Fruit fly (Drosophila melanogaster) whole organism, embryonic: ENCODE results near the gene CG32026.
A peak's percentile ranks its signal among the peaks of the same experiment; 100 is the strongest.

Experiments
- CG10147 ChIP-seq: fragments of 200-800 bp; sonication (Bioruptor generic); optimal IDR thresholded peaks from 2 replicates; lab custom pipeline; 2019; ENCODE audit warnings: missing biosample characterization, mild to moderate bottlenecking, missing genetic modification characterization, moderate library complexity
- CG12744 ChIP-seq: fragments of 200-800 bp; sonication (Bioruptor generic); optimal IDR thresholded peaks from 2 replicates; lab custom pipeline; 2016; ENCODE audit warnings: missing biosample characterization, missing genetic modification characterization
- CG12769 ChIP-seq: fragments of 200-800 bp; sonication (Bioruptor generic); optimal IDR thresholded peaks from 2 replicates; lab custom pipeline; 2019; ENCODE audit warnings: missing biosample characterization, mild to moderate bottlenecking, missing genetic modification characterization, moderate library complexity
- CG13296 ChIP-seq: fragments of 200-800 bp; sonication (Bioruptor generic); optimal IDR thresholded peaks from 3 replicates; lab custom pipeline; 2018; ENCODE audit warnings: missing biosample characterization, mild to moderate bottlenecking, missing genetic modification characterization
- CG15479 ChIP-seq: fragments of 200-800 bp; sonication (Bioruptor generic); optimal IDR thresholded peaks from 3 replicates; lab custom pipeline; 2019; ENCODE audit warnings: missing biosample characterization, mild to moderate bottlenecking, missing genetic modification characterization, moderate library complexity
- CG17568 ChIP-seq: fragments of 200-800 bp; sonication (Bioruptor generic); optimal IDR thresholded peaks from 2 replicates; lab custom pipeline; 2018; ENCODE audit warnings: missing biosample characterization, mild to moderate bottlenecking, missing genetic modification characterization, moderate library complexity
- CG17912 ChIP-seq: fragments of 200-800 bp; sonication (Bioruptor generic); optimal IDR thresholded peaks from 2 replicates; lab custom pipeline; 2018; ENCODE audit warnings: missing biosample characterization, mild to moderate bottlenecking, missing genetic modification characterization
- CG18262 ChIP-seq: fragments of 200-800 bp; optimal IDR thresholded peaks from 3 replicates; lab custom pipeline; 2019; ENCODE audit warnings: missing biosample characterization, mild to moderate bottlenecking, missing genetic modification characterization, moderate library complexity
- CG1832 ChIP-seq: fragments of 200-800 bp; sonication (Bioruptor generic); optimal IDR thresholded peaks from 2 replicates; lab custom pipeline; 2017; ENCODE audit warnings: missing biosample characterization, mild to moderate bottlenecking, missing genetic modification characterization, inconsistent platforms
- CG18599 ChIP-seq: fragments of 200-800 bp; sonication (Bioruptor generic); optimal IDR thresholded peaks from 3 replicates; lab custom pipeline; 2017; ENCODE audit warnings: missing biosample characterization, missing genetic modification characterization, mild to moderate bottlenecking, moderate library complexity, missing genetic modification reagents
- CG2120 ChIP-seq: fragments of 200-800 bp; sonication (Bioruptor generic); optimal IDR thresholded peaks from 3 replicates; lab custom pipeline; 2016; ENCODE audit warnings: missing biosample characterization, missing genetic modification characterization
- CG32532 ChIP-seq: fragments of 200-800 bp; sonication (Bioruptor generic); IDR thresholded peaks from 2 replicates; pipeline ENCODE4 v1.3.6; 2022; ENCODE audit warnings: missing biosample characterization, missing genetic modification characterization
- CG32772 ChIP-seq: fragments of 200-800 bp; sonication (Bioruptor generic); IDR thresholded peaks from 2 replicates; pipeline ENCODE4 v1.3.6; 2022; ENCODE audit warnings: missing biosample characterization, missing genetic modification characterization
- CG3407 ChIP-seq: fragments of 200-800 bp; sonication (Bioruptor generic); optimal IDR thresholded peaks from 2 replicates; lab custom pipeline; 2018; ENCODE audit warnings: missing biosample characterization, mild to moderate bottlenecking, missing genetic modification characterization
- CG42726 ChIP-seq: fragments of 200-800 bp; sonication (Bioruptor generic); IDR thresholded peaks from 2 replicates; pipeline ENCODE4 v1.3.6; 2022; ENCODE audit warnings: missing biosample characterization, missing genetic modification characterization; ENCODE audit not compliant: partially characterized antibody
- CG4820 ChIP-seq: fragments of 200-800 bp; sonication (Bioruptor generic); optimal IDR thresholded peaks from 3 replicates; lab custom pipeline; 2016; ENCODE audit warnings: missing biosample characterization, missing genetic modification characterization
- CG5953 ChIP-seq: fragments of 200-800 bp; sonication (Bioruptor generic); IDR thresholded peaks from 2 replicates; pipeline ENCODE4 v1.3.6; 2022; ENCODE audit warnings: missing biosample characterization, missing genetic modification characterization
- CG6765 ChIP-seq: fragments of 200-800 bp; sonication (Bioruptor generic); optimal IDR thresholded peaks from 3 replicates; lab custom pipeline; 2017; ENCODE audit warnings: missing biosample characterization, mild to moderate bottlenecking, missing genetic modification characterization
- CG6791 ChIP-seq: fragments of 200-800 bp; sonication (Bioruptor generic); IDR thresholded peaks from 3 replicates; pipeline ENCODE4 v1.3.6; 2022; ENCODE audit warnings: missing biosample characterization, missing genetic modification characterization; ENCODE audit not compliant: partially characterized antibody
- CG6813 ChIP-seq: fragments of 200-800 bp; sonication (Bioruptor generic); optimal IDR thresholded peaks from 2 replicates; lab custom pipeline; 2017; ENCODE audit warnings: missing biosample characterization, missing genetic modification characterization, mild to moderate bottlenecking, moderate library complexity, missing genetic modification reagents
- CG7987 ChIP-seq: fragments of 200-800 bp; sonication (Bioruptor generic); optimal IDR thresholded peaks from 2 replicates; lab custom pipeline; 2018; ENCODE audit warnings: missing biosample characterization, mild to moderate bottlenecking, missing genetic modification characterization, moderate library complexity
- CG8290 ChIP-seq, 3 experiments: fragments of 200-800 bp; sonication (Bioruptor generic); optimal IDR thresholded peaks; 2 replicates each; lab custom pipeline; 2016 to 2019; ENCODE audit warnings: missing biosample characterization in 3 of 3, missing genetic modification characterization in 3 of 3, mild to moderate bottlenecking in 2 of 3, moderate library complexity in 1 of 3
- CG9797 ChIP-seq: fragments of 200-800 bp; sonication (Bioruptor generic); optimal IDR thresholded peaks from 3 replicates; lab custom pipeline; 2018; ENCODE audit warnings: missing biosample characterization, mild to moderate bottlenecking, missing genetic modification characterization
- Camta ChIP-seq: fragments of 200-800 bp; sonication (Bioruptor generic); optimal IDR thresholded peaks from 2 replicates; lab custom pipeline; 2016; ENCODE audit warnings: missing biosample characterization, missing genetic modification characterization
- CoRest ChIP-seq: fragments of 200-800 bp; sonication (Bioruptor generic); optimal IDR thresholded peaks from 3 replicates; lab custom pipeline; 2018; ENCODE audit warnings: missing biosample characterization, mild to moderate bottlenecking, missing genetic modification characterization, moderate library complexity
- CrebB ChIP-seq: fragments of 200-800 bp; sonication (Bioruptor generic); optimal IDR thresholded peaks from 3 replicates; lab custom pipeline; 2018; ENCODE audit warnings: missing biosample characterization, mild to moderate bottlenecking, missing genetic modification characterization
- D19A ChIP-seq: fragments of 200-800 bp; optimal IDR thresholded peaks from 3 replicates; lab custom pipeline; 2019; ENCODE audit warnings: missing biosample characterization, mild to moderate bottlenecking, missing genetic modification characterization, moderate library complexity
- Dfd ChIP-seq, 2 experiments: fragments of >200 bp; optimal IDR thresholded peaks; 2 replicates each; lab custom pipeline; 2017; ENCODE audit warnings: missing biosample characterization in 2 of 2, missing genetic modification characterization in 2 of 2
- Dll ChIP-seq: fragments of 200-800 bp; sonication (Bioruptor generic); IDR thresholded peaks from 4 replicates; pipeline ENCODE4 v1.3.6; 2022; ENCODE audit warnings: missing biosample characterization, missing genetic modification characterization; ENCODE audit not compliant: partially characterized antibody
- Dref ChIP-seq: fragments of 200-800 bp; sonication (Bioruptor generic); IDR thresholded peaks from 2 replicates; pipeline ENCODE4 v1.3.6; 2022; ENCODE audit warnings: missing biosample characterization, missing genetic modification characterization
- E2f1 ChIP-seq: fragments of 200-800 bp; sonication (Bioruptor generic); IDR thresholded peaks from 2 replicates; pipeline ENCODE4 v1.3.6; 2022; ENCODE audit warnings: missing biosample characterization, missing genetic modification characterization
- Kr ChIP-seq: fragments of 200-800 bp; sonication (Bioruptor generic); optimal IDR thresholded peaks from 2 replicates; lab custom pipeline; 2017; ENCODE audit warnings: missing biosample characterization, mild to moderate bottlenecking, missing genetic modification characterization
- Neu2 ChIP-seq: fragments of 200-800 bp; sonication (Bioruptor generic); optimal IDR thresholded peaks from 3 replicates; lab custom pipeline; 2016; ENCODE audit warnings: missing biosample characterization, missing genetic modification characterization, borderline replicate concordance
- Trl ChIP-seq, 3 experiments: fragments of >200 bp in 2 of 3; fragments of 200-800 bp in 1 of 3; sonication (Bioruptor generic) in 1 of 3; optimal IDR thresholded peaks; 2 replicates in 1 of 3; 3 replicates in 2 of 3; lab custom pipeline; 2016 to 2017; ENCODE audit warnings: missing biosample characterization in 1 of 3, missing genetic modification characterization in 1 of 3
- Vsx1 ChIP-seq: fragments of 200-800 bp; sonication (Bioruptor generic); optimal IDR thresholded peaks from 2 replicates; lab custom pipeline; 2017; ENCODE audit warnings: missing biosample characterization, mild to moderate bottlenecking, missing genetic modification characterization, missing genetic modification reagents
- ara ChIP-seq: fragments of 200-800 bp; sonication (Bioruptor generic); IDR thresholded peaks from 2 replicates; pipeline ENCODE4 v1.3.6; 2022; ENCODE audit warnings: missing biosample characterization, missing genetic modification characterization
- ato ChIP-seq: fragments of 200-800 bp; sonication (Bioruptor generic); IDR thresholded peaks from 2 replicates; pipeline ENCODE4 v1.3.6; 2022; ENCODE audit warnings: missing biosample characterization, missing genetic modification characterization; ENCODE audit not compliant: partially characterized antibody
- az2 ChIP-seq: fragments of 200-800 bp; sonication (Bioruptor generic); optimal IDR thresholded peaks from 3 replicates; lab custom pipeline; 2016; ENCODE audit warnings: missing biosample characterization, missing genetic modification characterization
- bowl ChIP-seq: fragments of 200-800 bp; sonication (Bioruptor generic); IDR thresholded peaks from 2 replicates; pipeline ENCODE4 v1.3.6; 2022; ENCODE audit warnings: missing biosample characterization, missing genetic modification characterization
- ci ChIP-seq: fragments of 200-800 bp; sonication (Bioruptor generic); IDR thresholded peaks from 3 replicates; pipeline ENCODE4 v1.3.6; 2022; ENCODE audit warnings: missing biosample characterization, missing genetic modification characterization
- crc ChIP-seq: fragments of 200-800 bp; sonication (Bioruptor generic); optimal IDR thresholded peaks from 2 replicates; lab custom pipeline; 2016; ENCODE audit warnings: missing biosample characterization, missing genetic modification characterization
- da ChIP-seq: fragments of 200-800 bp; sonication (Bioruptor generic); optimal IDR thresholded peaks from 2 replicates; lab custom pipeline; 2016; ENCODE audit warnings: missing biosample characterization, missing genetic modification characterization
- gsb ChIP-seq: fragments of 200-800 bp; sonication (Bioruptor generic); IDR thresholded peaks from 2 replicates; pipeline ENCODE4 v1.3.6; 2022; ENCODE audit warnings: missing biosample characterization, missing genetic modification characterization
- mam ChIP-seq: fragments of 200-800 bp; sonication (Bioruptor generic); optimal IDR thresholded peaks from 3 replicates; lab custom pipeline; 2016; ENCODE audit warnings: missing biosample characterization, missing genetic modification characterization
- mld ChIP-seq: fragments of 200-800 bp; sonication (Bioruptor generic); IDR thresholded peaks from 3 replicates; pipeline ENCODE4 v1.3.6; 2022; ENCODE audit warnings: missing biosample characterization, missing genetic modification characterization; ENCODE audit not compliant: partially characterized antibody
- shn ChIP-seq: fragments of 200-800 bp; sonication (Bioruptor generic); optimal IDR thresholded peaks from 3 replicates; lab custom pipeline; 2016; ENCODE audit warnings: missing biosample characterization, missing genetic modification characterization
- sima ChIP-seq: fragments of 200-800 bp; sonication (Bioruptor generic); optimal IDR thresholded peaks from 2 replicates; lab custom pipeline; 2016; ENCODE audit warnings: missing biosample characterization, missing genetic modification characterization
- ttk ChIP-seq: fragments of 200-800 bp; sonication (Bioruptor generic); IDR thresholded peaks from 2 replicates; pipeline ENCODE4 v2.1.2; 2022; ENCODE audit warnings: missing biosample characterization, missing genetic modification characterization
- tx ChIP-seq: fragments of 200-800 bp; sonication (Bioruptor generic); optimal IDR thresholded peaks from 2 replicates; lab custom pipeline; 2016; ENCODE audit warnings: missing biosample characterization, missing genetic modification characterization

Gene CG32026

dm6 chr3L:8841757-8842156, 5.5 kb downstream of the CG32026 start (continued):
- TF ChIP-seq CoRest (tag; lab: Kevin White, UChicago) (peak; percentile 79), CG6813 (GFP tag; lab: Kevin White, UChicago) (peak; percentile 68), Kr (GFP tag; lab: Kevin White, UChicago) (no peak), CG12769 (tag; lab: Kevin White, UChicago) (peak; percentile 88), CG32772 (GFP tag; lab: Robert Waterston, UW) (peak; percentile 74), bowl (GFP tag; lab: Robert Waterston, UW) (peak; percentile 27; the same call in 1 of the 2 replicates), crc (GFP tag; lab: Kevin White, UChicago) (peak; percentile 60), ttk (GFP tag; lab: Robert Waterston, UW) (peak; percentile 79), CG5953 (peak; percentile 66), CG6765 (GFP tag; lab: Kevin White, UChicago) (no peak), Dll (GFP tag; lab: Robert Waterston, UW) (no peak), CG10147 (GFP tag; lab: Kevin White, UChicago) (peak; percentile 60), D19A (peak; percentile 77), ci (GFP tag; lab: Robert Waterston, UW) (peak; percentile 85), CG4820 (GFP tag; lab: Kevin White, UChicago) (peak; percentile 66), gsb (GFP tag; lab: Robert Waterston, UW) (peak; percentile 65; the same call in 1 of the 2 replicates), CG18599 (peak; percentile 89), CrebB (tag; lab: Kevin White, UChicago) (peak; percentile 54), CG3407 (GFP tag; lab: Kevin White, UChicago) (no peak), CG8290 (GFP tag; optimal IDR thresholded peaks at IDR 0.05; lab: Kevin White, UChicago) (no peak), CG8290 (tag; optimal IDR thresholded peaks at IDR 0.05; lab: Kevin White, UChicago) (peak in 1 of 2 experiments; percentile 68), CG42726 (GFP tag; lab: Robert Waterston, UW) (no peak), ato (GFP tag; lab: Robert Waterston, UW) (no peak), tx (peak; percentile 41), CG17912 (GFP tag; lab: Kevin White, UChicago) (no peak), CG6791 (GFP tag; lab: Robert Waterston, UW) (no peak), Dfd (GFP tag; optimal IDR thresholded peaks at IDR 0.05; lab: Kevin White, UChicago) (no peak), Dref (GFP tag; lab: Robert Waterston, UW) (no peak), Camta (peak; percentile 70), mld (GFP tag; lab: Robert Waterston, UW) (no peak), mam (GFP tag; lab: Kevin White, UChicago) (peak; percentile 74), E2f1 (GFP tag; lab: Robert Waterston, UW) (peak; percentile 74), CG2120 (GFP tag; lab: Kevin White, UChicago) (peak; percentile 86), CG32532 (GFP tag; lab: Robert Waterston, UW) (peak; percentile 75), CG7987 (GFP tag; lab: Kevin White, UChicago) (peak; percentile 24), sima (GFP tag; lab: Kevin White, UChicago) (no peak), Vsx1 (peak; percentile 35), Trl (optimal IDR thresholded peaks at IDR 0.05; lab: Kevin White, UChicago) (no peak), Trl (GFP tag; optimal IDR thresholded peaks at IDR 0.05; lab: Kevin White, UChicago) (peak; percentile 60), Neu2 (GFP tag; lab: Kevin White, UChicago) (no peak), CG17568 (peak; percentile 61), ara (GFP tag; lab: Robert Waterston, UW) (peak; percentile 72), CG9797 (no peak), CG15479 (GFP tag; lab: Kevin White, UChicago) (no peak), az2 (GFP tag; lab: Kevin White, UChicago) (peak; percentile 73), CG18262 (tag; lab: Kevin White, UChicago) (peak; percentile 77), CG13296 (GFP tag; lab: Kevin White, UChicago) (peak; percentile 61), shn (no peak), CG1832 (no peak), da (GFP tag; lab: Kevin White, UChicago) (no peak), CG12744 (GFP tag; lab: Kevin White, UChicago) (peak; percentile 15)
